Fruit fly (Drosophila melanogaster) whole organism, prepupa: ENCODE results near the gene CG13075.

Experiments
- CG10669 ChIP-seq: fragments of 200-800 bp; sonication (Bioruptor generic); optimal IDR thresholded peaks from 3 replicates; lab custom pipeline; 2018; ENCODE audit warnings: missing biosample characterization, mild to moderate bottlenecking, missing genetic modification characterization, moderate library complexity
- CG11294 ChIP-seq: fragments of 200-800 bp; sonication (Bioruptor generic); IDR thresholded peaks from 2 replicates; pipeline ENCODE4 v1.3.6; 2022; ENCODE audit warnings: missing biosample characterization, missing genetic modification characterization
- CG11762 ChIP-seq: fragments of 200-800 bp; sonication (Bioruptor generic); optimal IDR thresholded peaks from 3 replicates; lab custom pipeline; 2016; ENCODE audit warnings: missing biosample characterization, missing genetic modification characterization; ENCODE audit not compliant: insufficient read depth
- CG15336 ChIP-seq: fragments of 200-800 bp; sonication (Bioruptor generic); IDR thresholded peaks from 2 replicates; pipeline ENCODE4 v1.3.6; 2022; ENCODE audit warnings: missing biosample characterization, missing genetic modification characterization
- CG16779 ChIP-seq: fragments of 200-800 bp; sonication (Bioruptor generic); optimal IDR thresholded peaks from 3 replicates; lab custom pipeline; 2017; ENCODE audit warnings: missing biosample characterization, mild to moderate bottlenecking, missing genetic modification characterization
- CG3032 ChIP-seq: fragments of 200-800 bp; optimal IDR thresholded peaks from 2 replicates; lab custom pipeline; 2019; ENCODE audit warnings: missing biosample characterization, mild to moderate bottlenecking, missing genetic modification characterization, moderate library complexity
- CG32006 ChIP-seq: fragments of 200-800 bp; sonication (Bioruptor generic); optimal IDR thresholded peaks from 3 replicates; lab custom pipeline; 2017; ENCODE audit warnings: missing biosample characterization, mild to moderate bottlenecking, missing genetic modification characterization
- CG34406 ChIP-seq: fragments of 200-800 bp; sonication (Bioruptor generic); optimal IDR thresholded peaks from 3 replicates; lab custom pipeline; 2016; ENCODE audit warnings: missing biosample characterization, missing genetic modification characterization
- CG3919 ChIP-seq: fragments of 200-800 bp; sonication (Bioruptor generic); optimal IDR thresholded peaks from 3 replicates; lab custom pipeline; 2016; ENCODE audit warnings: missing biosample characterization, missing genetic modification characterization
- CG6163 ChIP-seq: fragments of 200-800 bp; sonication (Bioruptor generic); IDR thresholded peaks from 3 replicates; pipeline ENCODE4 v1.3.6; 2022; ENCODE audit warnings: missing biosample characterization, missing genetic modification characterization
- CG6276 ChIP-seq: fragments of 200-800 bp; sonication (Bioruptor generic); optimal IDR thresholded peaks from 2 replicates; lab custom pipeline; 2017; ENCODE audit warnings: missing biosample characterization, mild to moderate bottlenecking, missing genetic modification characterization
- CG6854 ChIP-seq: fragments of 200-800 bp; sonication (Bioruptor generic); optimal IDR thresholded peaks from 2 replicates; lab custom pipeline; 2017; ENCODE audit warnings: missing biosample characterization, mild to moderate bottlenecking, missing genetic modification characterization
- CG8119 ChIP-seq: fragments of 200-800 bp; sonication (Bioruptor generic); IDR thresholded peaks from 3 replicates; pipeline ENCODE4 v1.3.6; 2022; ENCODE audit warnings: missing biosample characterization, missing genetic modification characterization
- CG8319 ChIP-seq: fragments of 200-800 bp; sonication (Bioruptor generic); optimal IDR thresholded peaks from 3 replicates; lab custom pipeline; 2016; ENCODE audit warnings: missing biosample characterization, missing genetic modification characterization
- CG8632 ChIP-seq: fragments of 200-800 bp; sonication (Bioruptor generic); optimal IDR thresholded peaks from 3 replicates; lab custom pipeline; 2016; ENCODE audit warnings: missing biosample characterization, missing genetic modification characterization
- CG9139 ChIP-seq: fragments of 200-800 bp; sonication (Bioruptor generic); optimal IDR thresholded peaks from 3 replicates; lab custom pipeline; 2017; ENCODE audit warnings: missing biosample characterization, mild to moderate bottlenecking, missing genetic modification characterization
- Eip75B ChIP-seq: fragments of 200-800 bp; sonication (Bioruptor generic); optimal IDR thresholded peaks from 3 replicates; lab custom pipeline; 2016; ENCODE audit warnings: missing biosample characterization, missing genetic modification characterization
- Eip78C ChIP-seq: fragments of 200-800 bp; sonication (Bioruptor generic); peaks from one replicate; lab custom pipeline; 2016; ENCODE audit warnings: missing biosample characterization, missing genetic modification characterization
- Eip93F ChIP-seq: fragments of 200-800 bp; sonication (Bioruptor generic); optimal IDR thresholded peaks from 2 replicates; lab custom pipeline; 2016; ENCODE audit warnings: missing biosample characterization, mild to moderate bottlenecking, missing genetic modification characterization
- Ets96B ChIP-seq: fragments of 200-800 bp; optimal IDR thresholded peaks from 2 replicates; lab custom pipeline; 2019; ENCODE audit warnings: missing biosample characterization, mild to moderate bottlenecking, missing genetic modification characterization, moderate library complexity
- Gug ChIP-seq: fragments of 200-800 bp; sonication (Bioruptor generic); IDR thresholded peaks from 2 replicates; pipeline ENCODE4 v1.3.6; 2022; ENCODE audit warnings: missing biosample characterization, missing genetic modification characterization
- Hr38 ChIP-seq: sonication (Bioruptor generic); optimal IDR thresholded peaks from 2 replicates; lab custom pipeline; 2016; ENCODE audit warnings: missing biosample characterization, missing genetic modification characterization
- Hr4 ChIP-seq: fragments of 200-800 bp; sonication (Bioruptor generic); optimal IDR thresholded peaks from 3 replicates; lab custom pipeline; 2016; ENCODE audit warnings: missing biosample characterization, missing genetic modification characterization
- Met ChIP-seq: fragments of 200-800 bp; sonication (Bioruptor generic); optimal IDR thresholded peaks from 3 replicates; lab custom pipeline; 2016; ENCODE audit warnings: missing biosample characterization, missing genetic modification characterization
- OdsH ChIP-seq: fragments of 200-800 bp; sonication (Bioruptor generic); optimal IDR thresholded peaks from 3 replicates; lab custom pipeline; 2016; ENCODE audit warnings: missing biosample characterization, missing genetic modification characterization
- Smox ChIP-seq: fragments of 200-800 bp; sonication (Bioruptor generic); optimal IDR thresholded peaks from 3 replicates; lab custom pipeline; 2016; ENCODE audit warnings: missing biosample characterization, missing genetic modification characterization
- Sox102F ChIP-seq: fragments of 200-800 bp; sonication (Bioruptor generic); optimal IDR thresholded peaks from 2 replicates; lab custom pipeline; 2016; ENCODE audit warnings: missing biosample characterization, mild to moderate bottlenecking, missing genetic modification characterization
- Sox14 ChIP-seq: fragments of 200-800 bp; sonication (Bioruptor generic); optimal IDR thresholded peaks from 3 replicates; lab custom pipeline; 2016; ENCODE audit warnings: missing biosample characterization, missing genetic modification characterization
- Sox15 ChIP-seq: fragments of 200-800 bp; sonication (Bioruptor generic); optimal IDR thresholded peaks from 3 replicates; lab custom pipeline; 2016; ENCODE audit warnings: missing biosample characterization, missing genetic modification characterization
- cyc ChIP-seq: fragments of 200-800 bp; sonication (Bioruptor generic); optimal IDR thresholded peaks from 3 replicates; lab custom pipeline; 2016; ENCODE audit warnings: missing biosample characterization, missing genetic modification characterization
- dac ChIP-seq: fragments of 200-800 bp; sonication (Bioruptor generic); optimal IDR thresholded peaks from 2 replicates; lab custom pipeline; 2017; ENCODE audit warnings: missing biosample characterization, mild to moderate bottlenecking, missing genetic modification characterization
- dsx ChIP-seq: fragments of 200-800 bp; optimal IDR thresholded peaks from 3 replicates; lab custom pipeline; 2019; ENCODE audit warnings: missing biosample characterization, mild to moderate bottlenecking, missing genetic modification characterization, moderate library complexity; ENCODE audit not compliant: poor library complexity, severe bottlenecking
- eg ChIP-seq: fragments of 200-800 bp; sonication (Bioruptor generic); IDR thresholded peaks from 3 replicates; pipeline ENCODE4 v1.3.6; 2022; ENCODE audit warnings: missing biosample characterization, missing genetic modification characterization
- esn ChIP-seq: fragments of 200-800 bp; sonication (Bioruptor generic); optimal IDR thresholded peaks from 2 replicates; lab custom pipeline; 2016; ENCODE audit warnings: missing biosample characterization, mild to moderate bottlenecking, missing genetic modification characterization, moderate library complexity
- fd59A ChIP-seq: fragments of 200-800 bp; sonication (Bioruptor generic); optimal IDR thresholded peaks from 2 replicates; lab custom pipeline; 2017; ENCODE audit warnings: missing biosample characterization, mild to moderate bottlenecking, missing genetic modification characterization, missing genetic modification reagents
- fd85E ChIP-seq: fragments of 200-800 bp; sonication (Bioruptor generic); optimal IDR thresholded peaks from 3 replicates; lab custom pipeline; 2016; ENCODE audit warnings: missing biosample characterization, missing genetic modification characterization
- fkh ChIP-seq: fragments of 200-800 bp; sonication (Bioruptor generic); optimal IDR thresholded peaks from 3 replicates; lab custom pipeline; 2017; ENCODE audit warnings: missing biosample characterization, mild to moderate bottlenecking, missing genetic modification characterization, moderate library complexity
- pdm3 ChIP-seq: fragments of 200-800 bp; sonication (Bioruptor generic); optimal IDR thresholded peaks from 3 replicates; lab custom pipeline; 2016; ENCODE audit warnings: missing biosample characterization, missing genetic modification characterization
- salr ChIP-seq, 2 experiments: fragments of 200-800 bp; sonication (Bioruptor generic); optimal IDR thresholded peaks; 3 replicates each; lab custom pipeline; 2016 to 2018; ENCODE audit warnings: missing biosample characterization in 2 of 2, missing genetic modification characterization in 2 of 2, mild to moderate bottlenecking in 1 of 2
- ss ChIP-seq, 2 experiments: fragments of 200-800 bp; sonication (Bioruptor generic); optimal IDR thresholded peaks; 2 replicates in 1 of 2; 3 replicates in 1 of 2; lab custom pipeline; 2017 to 2018; ENCODE audit warnings: mild to moderate bottlenecking in 2 of 2, missing biosample characterization in 2 of 2, missing genetic modification characterization in 2 of 2, moderate library complexity in 1 of 2
- svp ChIP-seq: fragments of 200-800 bp; sonication (Bioruptor generic); peaks from one replicate; lab custom pipeline; 2016; ENCODE audit warnings: missing biosample characterization, missing genetic modification characterization
- topi ChIP-seq: fragments of 200-800 bp; sonication (Bioruptor generic); optimal IDR thresholded peaks from 3 replicates; lab custom pipeline; 2016; ENCODE audit warnings: missing biosample characterization, missing genetic modification characterization
- vri ChIP-seq: fragments of 200-800 bp; sonication (Bioruptor generic); optimal IDR thresholded peaks from 3 replicates; lab custom pipeline; 2016; ENCODE audit warnings: missing biosample characterization, mild to moderate bottlenecking, missing genetic modification characterization

Gene CG13075

DNA sequence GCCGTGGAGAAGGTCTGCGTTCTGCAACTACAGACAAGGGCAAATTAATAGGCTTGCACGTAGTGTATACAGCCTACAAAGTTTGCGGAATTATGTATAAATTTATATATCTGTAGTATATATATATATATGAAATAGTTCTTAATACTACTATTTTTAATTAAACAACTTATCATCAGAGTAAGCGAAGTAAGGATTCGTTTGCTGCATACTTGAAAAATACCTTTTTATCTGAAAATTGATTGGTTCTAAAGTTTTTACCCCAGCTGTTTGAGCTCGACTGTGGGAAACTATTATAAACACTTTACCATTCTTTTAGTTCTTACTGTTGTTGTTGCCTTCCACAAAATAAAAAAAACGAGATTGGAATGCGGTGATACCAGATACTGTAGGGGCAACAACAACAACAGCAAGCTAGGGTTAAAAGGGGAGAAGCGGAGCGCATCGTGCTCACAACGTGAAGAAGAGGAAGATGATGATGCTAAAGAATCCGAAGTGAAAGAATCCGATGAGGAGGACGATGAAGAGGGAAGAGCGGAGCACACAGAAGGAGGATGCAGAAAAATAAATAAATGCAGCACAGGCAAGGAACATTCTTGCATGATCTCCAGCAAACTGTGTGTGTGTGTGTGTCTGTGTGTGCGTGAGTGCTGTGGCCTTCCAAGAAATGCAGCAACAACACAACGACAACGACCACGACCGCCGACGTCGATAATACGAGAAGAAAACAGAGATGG is 40.6 kb upstream of the CG13075 start (continued):
- TF ChIP-seq CG8632 (GFP tag; lab: Kevin White, UChicago) (peak; percentile 84), OdsH (GFP tag; lab: Kevin White, UChicago) (peak; percentile 81), fd85E (GFP tag; lab: Kevin White, UChicago) (no peak), CG6276 (GFP tag; lab: Kevin White, UChicago) (peak; percentile 72), CG11762 (peak; percentile 60), CG16779 (tag; lab: Kevin White, UChicago) (peak; percentile 76), CG32006 (GFP tag; lab: Kevin White, UChicago) (peak; percentile 84), Eip93F (peak; percentile 28), CG6163 (GFP tag; lab: Robert Waterston, UW) (peak; percentile 65)

dm6 chr3L:16043782-16044352 is 39.9 kb upstream of the CG13075 start:
- no peak for TF ChIP-seq Gug (GFP tag; lab: Robert Waterston, UW)
- TF ChIP-seq CG11762 = no peak
- TF ChIP-seq CG10669 (GFP tag; lab: Kevin White, UChicago) = no peak
- TF ChIP-seq fd85E (GFP tag; lab: Kevin White, UChicago) = no peak
- TF ChIP-seq Eip78C (GFP tag; lab: Kevin White, UChicago) = peak; percentile 24
- TF ChIP-seq cyc = no peak
- TF ChIP-seq ss (GFP tag; optimal IDR thresholded peaks at IDR 0.05; lab: Kevin White, UChicago) = no peak
- no peak for TF ChIP-seq CG3919 (GFP tag; lab: Kevin White, UChicago)
- peak; percentile 22 for TF ChIP-seq svp (GFP tag; lab: Kevin White, UChicago)
- TF ChIP-seq CG11294 = no peak
- no peak for TF ChIP-seq Sox102F (GFP tag; lab: Kevin White, UChicago)
- no peak for TF ChIP-seq CG15336 (GFP tag; lab: Robert Waterston, UW)
- TF ChIP-seq Sox14 (GFP tag; lab: Kevin White, UChicago) = peak; percentile 30
- no peak for TF ChIP-seq vri (GFP tag; lab: Kevin White, UChicago)
- no peak for TF ChIP-seq Smox (GFP tag; lab: Kevin White, UChicago)
- TF ChIP-seq eg (GFP tag; lab: Robert Waterston, UW) = 0 out of 3 replicates have a peak, but pooled peaks have one; percentile 18
- no peak for TF ChIP-seq CG34406 (GFP tag; lab: Kevin White, UChicago)
- no peak for TF ChIP-seq dsx (GFP tag; lab: Kevin White, UChicago)
- no peak for TF ChIP-seq Hr38 (GFP tag; lab: Kevin White, UChicago)
- no peak for TF ChIP-seq fkh (GFP tag; lab: Kevin White, UChicago)

- no peak; the same call in 1 of the 2 replicates for TF ChIP-seq CG11294
- TF ChIP-seq vri (GFP tag; lab: Kevin White, UChicago) = no peak
- TF ChIP-seq CG9139 (GFP tag; lab: Kevin White, UChicago) = no peak
- TF ChIP-seq Eip75B (GFP tag; lab: Kevin White, UChicago) = peak; percentile 37
- TF ChIP-seq Met = peak; percentile 28
- TF ChIP-seq salr (GFP tag; optimal IDR thresholded peaks at IDR 0.05; lab: Kevin White, UChicago) = peak in 1 of 2 experiments; percentile 64
- peak; percentile 42 for TF ChIP-seq Hr4 (GFP tag; lab: Kevin White, UChicago)
- TF ChIP-seq Ets96B (tag; lab: Kevin White, UChicago) = peak; percentile 55
- no peak for TF ChIP-seq CG10669 (GFP tag; lab: Kevin White, UChicago)
- no peak for TF ChIP-seq fd59A (GFP tag; lab: Kevin White, UChicago)
- peak; percentile 64 for TF ChIP-seq esn (GFP tag; lab: Kevin White, UChicago)
- TF ChIP-seq cyc = no peak
- no peak for TF ChIP-seq Sox15 (GFP tag; lab: Kevin White, UChicago)
- TF ChIP-seq fkh (GFP tag; lab: Kevin White, UChicago) = no peak
- TF ChIP-seq CG6276 (GFP tag; lab: Kevin White, UChicago) = no peak
- no peak for TF ChIP-seq Hr38 (GFP tag; lab: Kevin White, UChicago)
- no peak for TF ChIP-seq dac (GFP tag; lab: Kevin White, UChicago)
- peak; percentile 58 for TF ChIP-seq topi
- TF ChIP-seq pdm3 = peak; percentile 2
- TF ChIP-seq CG8632 (GFP tag; lab: Kevin White, UChicago) = peak; percentile 48
- TF ChIP-seq CG6854 = no peak
- TF ChIP-seq CG11762 = peak; percentile 36
- TF ChIP-seq Sox14 (GFP tag; lab: Kevin White, UChicago) = no peak
- no peak for TF ChIP-seq CG8319
- peak; percentile 16 for TF ChIP-seq CG3032
- peak; percentile 54 for TF ChIP-seq CG15336 (GFP tag; lab: Robert Waterston, UW)
- peak; percentile 39; the same call in 2 of the 3 replicates for TF ChIP-seq CG8119 (GFP tag; lab: Robert Waterston, UW)
Measured at dm6 chr3L:16045083-16045830, 38.5 kb upstream of the CG13075 start.
